Worm (Caenorhabditis elegans) whole organism, late embryonic: ENCODE results near the gene fbxb-75.

Experiments used
- C08G9.2 ChIP-seq: sonication (generic microtip); optimal IDR thresholded peaks from 2 replicates; lab custom pipeline; 2016; ENCODE audit warnings: mild to moderate bottlenecking, missing genetic modification characterization, moderate library complexity, missing compliant biosample characterization
- F13H6.1 ChIP-seq: sonication (generic microtip); optimal IDR thresholded peaks from 2 replicates; lab custom pipeline; 2016; ENCODE audit warnings: missing genetic modification characterization, missing compliant biosample characterization
- ama-1 ChIP-seq: fragments of 150-350 bp; optimal IDR thresholded peaks from 2 replicates; lab custom pipeline; 2014
- ceh-14 ChIP-seq: sonication (generic microtip); optimal IDR thresholded peaks from 2 replicates; lab custom pipeline; 2016; ENCODE audit warnings: missing genotype, missing genetic modification characterization, missing compliant biosample characterization
- ceh-18 ChIP-seq: sonication (generic microtip); optimal IDR thresholded peaks from 2 replicates; lab custom pipeline; 2016; ENCODE audit warnings: missing genetic modification characterization, missing compliant biosample characterization
- ceh-22 ChIP-seq: sonication (generic microtip); optimal IDR thresholded peaks from 2 replicates; lab custom pipeline; 2017; ENCODE audit warnings: missing biosample characterization, missing genetic modification characterization
- ceh-24 ChIP-seq: sonication (generic microtip); optimal IDR thresholded peaks from 2 replicates; lab custom pipeline; 2016; ENCODE audit warnings: mild to moderate bottlenecking, missing genetic modification characterization, missing compliant biosample characterization
- ceh-31 ChIP-seq: sonication (generic microtip); optimal IDR thresholded peaks from 2 replicates; lab custom pipeline; 2016; ENCODE audit warnings: missing genetic modification characterization, missing compliant biosample characterization
- ceh-34 ChIP-seq: sonication (generic microtip); optimal IDR thresholded peaks from 2 replicates; lab custom pipeline; 2016; ENCODE audit warnings: mild to moderate bottlenecking, missing genetic modification characterization, missing compliant biosample characterization
- ceh-45 ChIP-seq: fragments of 200-800 bp; sonication (Bioruptor generic); IDR thresholded peaks from 2 replicates; pipeline ENCODE4 v1.3.6; 2022; ENCODE audit warnings: missing genetic modification reagents, missing genetic modification characterization, missing compliant biosample characterization
- ceh-6 ChIP-seq: fragments of 200-800 bp; sonication (Bioruptor generic); optimal IDR thresholded peaks from 2 replicates; lab custom pipeline; 2018; ENCODE audit warnings: mild to moderate bottlenecking, missing genetic modification characterization, missing compliant biosample characterization
- che-1 ChIP-seq: sonication (generic microtip); optimal IDR thresholded peaks from 2 replicates; lab custom pipeline; 2016; ENCODE audit warnings: mild to moderate bottlenecking, missing genetic modification characterization, missing compliant biosample characterization
- dve-1 ChIP-seq: sonication (generic microtip); optimal IDR thresholded peaks from 2 replicates; lab custom pipeline; 2017; ENCODE audit warnings: antibody characterized with exemption, mild to moderate bottlenecking, missing genetic modification characterization, missing compliant biosample characterization
- elt-2 ChIP-seq: sonication (generic microtip); optimal IDR thresholded peaks from 2 replicates; lab custom pipeline; 2016; ENCODE audit warnings: missing genetic modification reagents, missing genetic modification characterization, missing compliant biosample characterization
- elt-4 ChIP-seq: sonication (generic microtip); optimal IDR thresholded peaks from 2 replicates; lab custom pipeline; 2016; ENCODE audit warnings: missing genetic modification characterization, missing compliant biosample characterization
- eyg-1 ChIP-seq: sonication (generic microtip); optimal IDR thresholded peaks from 2 replicates; lab custom pipeline; 2016; ENCODE audit warnings: missing genotype, missing genetic modification characterization, missing compliant biosample characterization
- hlh-15 ChIP-seq: sonication (generic microtip); optimal IDR thresholded peaks from 2 replicates; lab custom pipeline; 2016; ENCODE audit warnings: missing genetic modification characterization, missing compliant biosample characterization
- hlh-30 ChIP-seq: sonication (generic microtip); optimal IDR thresholded peaks from 2 replicates; lab custom pipeline; 2017; ENCODE audit warnings: antibody characterized with exemption, missing genetic modification characterization, missing compliant biosample characterization; ENCODE audit not compliant: insufficient read depth
- hlh-6 ChIP-seq: sonication (generic microtip); optimal IDR thresholded peaks from 2 replicates; lab custom pipeline; 2016; ENCODE audit warnings: missing genotype, missing genetic modification characterization, missing compliant biosample characterization
- hlh-8 ChIP-seq: sonication (generic microtip); optimal IDR thresholded peaks from 2 replicates; lab custom pipeline; 2016; ENCODE audit warnings: missing genotype, missing genetic modification characterization, missing compliant biosample characterization
- lin-11 ChIP-seq: fragments of 200-800 bp; sonication (Bioruptor generic); optimal IDR thresholded peaks from 2 replicates; lab custom pipeline; 2018; ENCODE audit warnings: mild to moderate bottlenecking, missing genetic modification characterization, missing compliant biosample characterization
- madf-2 ChIP-seq: sonication (generic microtip); optimal IDR thresholded peaks from 2 replicates; lab custom pipeline; 2017; ENCODE audit warnings: missing genetic modification characterization, missing compliant biosample characterization
- nfya-1 ChIP-seq: sonication (generic microtip); optimal IDR thresholded peaks from 2 replicates; lab custom pipeline; 2017; ENCODE audit warnings: missing genetic modification characterization, mild to moderate bottlenecking, missing compliant biosample characterization, antibody characterized with exemption, moderate library complexity
- nhr-11 ChIP-seq: fragments of 150-350 bp; optimal IDR thresholded peaks from 2 replicates; lab custom pipeline; 2014; ENCODE audit warnings: missing biosample characterization, missing genetic modification characterization
- odd-2 ChIP-seq: sonication (generic microtip); optimal IDR thresholded peaks from 2 replicates; lab custom pipeline; 2017; ENCODE audit warnings: antibody characterized with exemption, mild to moderate bottlenecking, missing genetic modification characterization, missing compliant biosample characterization
- pag-3 ChIP-seq: sonication (generic microtip); optimal IDR thresholded peaks from 2 replicates; lab custom pipeline; 2016; ENCODE audit warnings: missing compliant biosample characterization, missing genetic modification characterization, borderline replicate concordance
- pax-1 ChIP-seq: fragments of 150-350 bp; optimal IDR thresholded peaks from 2 replicates; lab custom pipeline; 2014; ENCODE audit warnings: missing biosample characterization, missing genetic modification characterization
- pqm-1 ChIP-seq: sonication (generic microtip); optimal IDR thresholded peaks from 2 replicates; lab custom pipeline; 2016; ENCODE audit warnings: missing genetic modification characterization, missing compliant biosample characterization
- pros-1 ChIP-seq: fragments of 150-350 bp; optimal IDR thresholded peaks from 2 replicates; lab custom pipeline; 2014; ENCODE audit warnings: missing biosample characterization, missing genetic modification reagents, missing genetic modification characterization
- rnt-1 ChIP-seq: sonication (generic microtip); optimal IDR thresholded peaks from 2 replicates; lab custom pipeline; 2016; ENCODE audit warnings: missing genetic modification characterization, missing compliant biosample characterization
- sdc-2 ChIP-seq: sonication (generic microtip); optimal IDR thresholded peaks from 2 replicates; lab custom pipeline; 2016; ENCODE audit warnings: missing genotype, missing genetic modification characterization, missing compliant biosample characterization
- sox-2 ChIP-seq: fragments of 200-800 bp; sonication (Bioruptor generic); IDR thresholded peaks from 2 replicates; pipeline ENCODE4 v1.3.6; 2022; ENCODE audit warnings: missing genetic modification reagents, missing genetic modification characterization, missing compliant biosample characterization
- tbx-2 ChIP-seq: sonication (generic microtip); optimal IDR thresholded peaks from 2 replicates; lab custom pipeline; 2016; ENCODE audit warnings: missing genetic modification characterization, missing compliant biosample characterization
- unc-42 ChIP-seq: sonication (generic microtip); optimal IDR thresholded peaks from 2 replicates; lab custom pipeline; 2016; ENCODE audit warnings: missing genotype, missing genetic modification characterization, missing compliant biosample characterization
- unc-55 ChIP-seq: sonication (generic microtip); optimal IDR thresholded peaks from 2 replicates; lab custom pipeline; 2017; ENCODE audit warnings: missing biosample characterization, missing genetic modification reagents, missing genetic modification characterization

Gene fbxb-75

DNA sequence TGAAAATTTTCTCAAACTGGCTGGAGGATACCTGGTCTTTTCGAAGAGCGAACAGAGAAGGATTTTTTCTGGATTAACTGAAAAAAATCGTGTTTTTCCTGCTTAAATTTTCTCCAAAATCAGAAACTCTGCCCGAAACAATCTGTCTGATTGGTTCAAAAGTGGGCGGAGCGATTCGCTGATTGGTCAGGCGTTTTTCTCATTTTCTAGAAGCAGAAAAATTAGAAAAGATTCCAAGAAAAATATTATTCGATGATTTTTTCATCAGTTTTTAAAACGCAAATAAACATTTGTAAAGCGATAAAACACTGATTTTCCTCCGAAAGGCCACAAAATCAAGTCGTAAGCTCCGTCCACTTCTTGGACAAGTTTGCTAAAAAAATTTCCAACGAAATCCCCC, 42.1 kb downstream of the fbxb-75 start:
- no peak for TF ChIP-seq eyg-1
- TF ChIP-seq nfya-1 (tag; lab: Kevin White, UChicago) = peak; percentile 41
- no peak for TF ChIP-seq ceh-14 (tag; lab: Kevin White, UChicago)
- TF ChIP-seq hlh-6 = no peak
- no peak for TF ChIP-seq lin-11
- TF ChIP-seq elt-4 (tag; lab: Kevin White, UChicago) = no peak
- TF ChIP-seq, all 69 proteins: peak for 1

DNA sequence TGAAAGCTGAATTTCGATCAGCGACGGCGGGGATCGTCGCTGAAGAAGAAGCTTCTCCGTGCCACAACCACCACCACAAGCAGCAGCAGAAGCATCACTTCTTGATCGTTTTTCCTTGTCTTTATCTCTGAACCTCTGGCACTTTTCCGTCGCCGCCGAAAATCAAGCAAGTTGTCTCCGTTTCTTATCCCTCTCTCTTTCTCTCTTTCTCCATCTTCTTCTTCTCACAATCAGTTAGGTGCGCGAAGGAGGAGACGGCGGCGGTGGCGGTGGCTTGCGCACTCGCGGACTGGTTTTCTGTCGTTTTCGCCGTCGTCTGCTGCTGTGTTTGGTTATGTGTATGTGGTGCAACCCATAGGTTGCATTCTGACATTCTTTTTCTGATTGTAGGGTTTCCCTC, 42.6 kb downstream of the fbxb-75 start:
- TF ChIP-seq nhr-11 (no peak), ceh-31 (tag; lab: Kevin White, UChicago) (peak; percentile 26), ceh-18 (tag; lab: Kevin White, UChicago) (peak; percentile 2), tbx-2 (tag; lab: Kevin White, UChicago) (no peak), unc-55 (GFP tag; lab: Kevin White, UChicago) (peak; percentile 37), che-1 (tag; lab: Kevin White, UChicago) (peak; percentile 19), nfya-1 (tag; lab: Kevin White, UChicago) (peak; percentile 13), F13H6.1 (peak; percentile 15), sdc-2 (peak; percentile 5), rnt-1 (tag; lab: Kevin White, UChicago) (peak; percentile 54), elt-2 (peak; percentile 28), C08G9.2 (no peak)

DNA sequence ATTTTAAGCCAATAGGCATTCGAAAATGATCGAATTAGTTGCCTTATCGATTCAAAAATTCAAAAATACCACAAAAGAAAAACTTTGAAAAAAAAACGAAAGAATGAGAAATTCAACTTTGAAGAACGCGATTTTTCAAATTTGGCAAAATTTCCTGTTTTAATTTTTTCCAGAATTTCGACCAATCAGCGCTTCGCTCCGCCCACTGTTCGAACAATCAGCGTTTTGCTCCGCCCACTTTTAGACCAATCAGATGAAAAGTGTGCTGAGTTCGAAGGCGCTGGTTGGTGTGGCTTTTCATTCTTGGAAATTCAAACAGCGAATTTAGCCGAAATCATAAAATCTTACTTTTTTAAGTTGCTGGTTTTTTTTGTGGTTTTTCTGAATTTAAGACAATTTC, 43.4 kb downstream of the fbxb-75 start:
- TF ChIP-seq pax-1 (tag; lab: Kevin White, UChicago) (no peak), nfya-1 (tag; lab: Kevin White, UChicago) (peak; percentile 85)
- TF ChIP-seq, all 69 proteins: peak for 1

DNA sequence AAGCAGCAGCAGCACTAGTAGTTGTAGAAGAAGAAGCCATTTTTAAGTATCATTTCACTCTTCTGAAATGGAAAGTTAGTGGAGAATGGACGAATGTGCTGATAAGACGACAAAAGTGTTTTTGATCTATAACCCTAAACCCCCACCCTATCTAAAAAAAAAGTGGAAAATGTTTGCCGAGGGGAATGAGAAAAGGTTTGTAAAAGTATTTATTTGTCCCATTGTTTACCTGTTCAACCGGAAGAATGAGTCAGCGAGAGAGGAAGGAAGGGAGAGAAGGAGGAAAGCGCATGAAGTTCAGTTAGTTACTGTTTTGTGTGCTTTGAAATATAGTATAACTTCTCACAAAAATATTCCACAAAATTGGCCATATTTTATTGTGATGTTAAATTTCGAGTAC, 43.9 kb downstream of the fbxb-75 start:
- TF ChIP-seq pqm-1 (tag; lab: Kevin White, UChicago) (no peak), dve-1 (tag; lab: Kevin White, UChicago) (no peak), ceh-45 (GFP tag; lab: Robert Waterston, UW) (no peak), ceh-31 (tag; lab: Kevin White, UChicago) (no peak), ceh-22 (tag; lab: Kevin White, UChicago) (no peak), odd-2 (tag; lab: Kevin White, UChicago) (no peak), eyg-1 (no peak), unc-42 (tag; lab: Kevin White, UChicago) (no peak), ceh-6 (no peak), ceh-24 (no peak), hlh-30 (tag; lab: Kevin White, UChicago) (no peak), sox-2 (no peak), hlh-8 (tag; lab: Kevin White, UChicago) (no peak), ama-1 (lab: Kevin White, UChicago) (no peak), madf-2 (tag; lab: Kevin White, UChicago) (no peak), hlh-15 (tag; lab: Kevin White, UChicago) (no peak), pros-1 (no peak), pag-3 (no peak)

DNA sequence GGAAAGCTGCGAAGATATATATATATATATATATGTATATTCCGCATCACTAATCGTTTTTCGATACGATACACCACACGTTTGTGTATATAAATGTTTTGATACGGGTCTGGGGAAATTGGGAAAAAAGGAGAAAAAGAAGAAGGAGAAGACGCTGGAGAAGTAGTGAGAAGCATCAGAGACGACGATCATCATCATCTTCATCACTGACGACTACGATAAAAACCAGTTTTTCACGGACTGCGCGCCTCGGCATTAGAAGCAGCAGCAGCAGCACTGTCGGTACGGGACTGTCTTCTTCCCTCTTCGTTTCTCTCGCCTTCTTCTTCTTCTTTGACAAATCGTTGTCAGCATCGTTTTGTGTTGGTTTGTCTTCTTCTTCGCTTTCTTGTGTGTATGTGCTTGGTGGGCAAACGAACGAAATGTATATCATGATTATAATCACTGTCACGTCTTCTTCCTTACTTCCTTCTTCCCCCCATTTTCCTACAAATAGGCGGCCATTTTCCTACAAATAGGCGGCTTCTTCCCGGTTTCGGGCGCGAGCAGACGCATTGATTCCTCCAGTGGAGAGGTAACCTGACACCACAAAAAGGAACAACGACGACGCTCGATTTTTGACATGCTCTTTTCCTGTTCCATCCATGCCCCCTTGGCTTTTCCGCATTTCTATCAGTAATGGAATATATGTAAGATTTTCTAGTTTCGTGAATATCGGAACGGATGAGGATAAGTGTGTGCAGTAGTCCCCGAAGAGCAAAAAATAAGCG, 44.7 kb downstream of the fbxb-75 start:
- TF ChIP-seq hlh-30 (tag; lab: Kevin White, UChicago) (no peak), ceh-34 (tag; lab: Kevin White, UChicago) (peak; percentile 95), unc-42 (tag; lab: Kevin White, UChicago) (no peak)
